Worm (Caenorhabditis elegans): ENCODE measurements around the gene Y38H6C.20.

The Y38H6C.20 gene

DNA sequence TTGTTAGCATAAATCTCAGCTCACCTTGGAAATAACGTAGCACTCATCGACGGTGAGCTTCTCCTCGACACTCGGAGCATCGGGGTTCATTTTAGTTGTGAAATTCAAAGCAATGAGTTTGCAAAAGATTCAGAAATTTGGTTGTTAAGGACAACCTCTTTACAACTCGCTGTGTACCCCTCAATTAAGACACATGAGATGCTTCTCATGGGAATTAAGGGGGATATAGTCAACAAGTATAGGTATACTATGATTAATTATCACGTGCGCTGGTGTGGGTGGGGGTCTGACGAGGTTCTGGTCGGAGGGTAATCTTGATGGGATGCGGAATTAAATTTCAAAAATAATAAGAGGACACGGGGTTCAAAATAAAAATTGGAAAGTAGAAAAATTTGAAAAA lies 50.6 kb downstream of the Y38H6C.20 start, which contains the start of gene dct-14:
dct-14 (minus strand) TSS at position 101 of the 400 bp plus-strand sequence.
- TF ChIP-seq nhr-27 (tag; optimal IDR thresholded peaks at IDR 0.05) (no peak), egl-18 (GFP tag; IDR thresholded peaks at IDR 0.05) (no peak), madf-6 (GFP tag; IDR thresholded peaks at IDR 0.05) (no peak), dpl-1 (GFP tag; optimal IDR thresholded peaks at IDR 0.05) (no peak), nfyb-1 (GFP tag; IDR thresholded peaks at IDR 0.05) (no peak), lin-40 (tag; optimal IDR thresholded peaks at IDR 0.05) (no peak)

DNA sequence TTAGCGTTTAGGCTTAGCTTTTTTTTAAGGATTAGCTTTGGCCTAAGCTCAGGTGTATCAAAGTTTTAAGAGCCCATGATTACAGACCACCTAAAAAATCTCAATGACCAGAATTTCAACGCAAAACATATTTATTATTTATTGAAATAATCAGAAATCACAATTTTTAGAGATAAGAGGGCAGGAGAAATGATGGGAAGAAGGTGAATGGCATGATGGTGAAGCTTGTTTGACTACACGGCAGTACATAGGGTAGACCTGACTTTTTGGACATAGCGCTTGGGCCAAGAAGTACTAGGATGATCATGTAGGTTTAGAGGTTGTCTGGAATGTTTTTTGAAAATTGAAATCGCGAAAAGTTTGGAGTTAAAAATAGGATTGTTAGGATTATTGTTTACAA lies 51.4 kb downstream of the Y38H6C.20 start:
- peak; percentile 23 for TF ChIP-seq nhr-80 (tag; optimal IDR thresholded peaks at IDR 0.05)
- TF ChIP-seq let-607 (tag; optimal IDR thresholded peaks at IDR 0.05) = peak in 1 of 2 experiments; percentile 12
- TF ChIP-seq unc-62 (GFP tag; optimal IDR thresholded peaks at IDR 0.05) = no peak

DNA sequence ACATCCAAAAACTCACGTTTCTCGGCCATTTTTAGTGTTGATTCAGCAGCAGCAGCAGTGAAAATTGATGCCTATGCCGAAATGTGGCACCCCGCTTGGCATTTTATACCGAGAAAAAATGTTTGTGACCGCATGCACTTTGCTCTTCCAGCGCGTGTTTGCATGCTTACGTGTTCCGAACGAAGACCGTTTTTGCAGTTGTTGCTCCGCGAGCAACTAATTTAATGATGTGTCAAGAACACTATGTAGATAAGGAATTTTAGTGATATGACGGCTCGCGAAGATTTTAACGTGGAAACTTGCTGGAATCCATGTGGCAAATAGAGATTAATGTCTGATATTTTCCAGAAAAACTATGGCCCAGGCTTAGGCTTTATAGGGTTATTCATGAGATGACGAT lies 52.0 kb downstream of the Y38H6C.20 start, which contains the start of gene dct-16:
dct-16 (minus strand) TSS at position 78 of the 400 bp plus-strand sequence.
- peak; percentile 96 for TF ChIP-seq nhr-80 (tag; optimal IDR thresholded peaks at IDR 0.05)
- TF ChIP-seq ekl-4 (GFP tag; IDR thresholded peaks at IDR 0.05) = 0 out of 2 replicates have a peak, but pooled peaks have one; percentile 36
- TF ChIP-seq Y53F4B.3 (GFP tag; IDR thresholded peaks at IDR 0.05) = no peak
- TF ChIP-seq mcd-1 (GFP tag; IDR thresholded peaks at IDR 0.05) = 0 out of 2 replicates have a peak, but pooled peaks have one; percentile 19
- TF ChIP-seq F33H1.4 (GFP tag; IDR thresholded peaks at IDR 0.05) = no peak
- peak; percentile 69; the same call in 1 of the 2 replicates for TF ChIP-seq nfyb-1 (GFP tag; IDR thresholded peaks at IDR 0.05)
- TF ChIP-seq gei-17 (GFP tag; optimal IDR thresholded peaks at IDR 0.05) = no peak
- TF ChIP-seq ztf-22 (GFP tag; optimal IDR thresholded peaks at IDR 0.05) = peak; percentile 26
- peak; percentile 37 for TF ChIP-seq atf-7 (tag; optimal IDR thresholded peaks at IDR 0.05)
- 0 out of 2 replicates have a peak, but pooled peaks have one; percentile 47 for TF ChIP-seq egl-44 (GFP tag; IDR thresholded peaks at IDR 0.05)
- TF ChIP-seq hlh-26 (GFP tag; conservative IDR thresholded peaks at IDR 0.05) = no peak
- TF ChIP-seq ztf-25 (GFP tag; IDR thresholded peaks at IDR 0.05) = no peak
- TF ChIP-seq let-607 (tag; optimal IDR thresholded peaks at IDR 0.05) = peak; percentile 95 to 97
- TF ChIP-seq lsl-1 (GFP tag; optimal IDR thresholded peaks at IDR 0.05) = no peak
- peak; percentile 44 for TF ChIP-seq nhr-90 (tag; optimal IDR thresholded peaks at IDR 0.05)
- TF ChIP-seq ztf-18 (tag; optimal IDR thresholded peaks at IDR 0.05) = no peak
- no peak for TF ChIP-seq hsf-1 (GFP tag; IDR thresholded peaks at IDR 0.05)
- TF ChIP-seq tbp1 (GFP tag; optimal IDR thresholded peaks at IDR 0.05) = peak; percentile 41

DNA sequence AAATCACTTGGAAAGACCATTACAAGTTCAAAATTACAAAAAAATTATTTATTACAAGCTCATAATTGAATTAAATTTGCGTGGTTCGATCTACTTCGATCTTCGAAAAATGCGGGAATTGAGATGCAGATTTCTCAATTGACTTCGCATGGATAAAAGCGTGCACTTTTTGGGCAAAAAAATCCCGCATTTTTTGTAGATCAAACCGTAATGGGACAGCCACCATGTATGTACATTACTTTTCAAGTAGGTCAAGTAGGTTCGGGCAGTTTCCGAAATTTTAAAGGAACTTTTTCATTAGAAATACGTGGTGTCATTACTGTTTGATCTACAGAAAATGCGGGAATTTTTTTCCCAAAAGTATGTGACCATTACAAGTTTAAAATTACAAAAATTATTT lies 53.5 kb downstream of the Y38H6C.20 start:
- TF ChIP-seq nfya-2 (GFP tag; IDR thresholded peaks at IDR 0.05) = no peak
- no peak for TF ChIP-seq aptf-2 (GFP tag; conservative IDR thresholded peaks at IDR 0.05)
- TF ChIP-seq rpc-1 (optimal IDR thresholded peaks at IDR 0.05) = no peak
- no peak for TF ChIP-seq rpc-1 (tag; optimal IDR thresholded peaks at IDR 0.05)
- TF ChIP-seq ztf-25 (GFP tag; IDR thresholded peaks at IDR 0.05) = no peak
- no peak for TF ChIP-seq mes-4 (tag; optimal IDR thresholded peaks at IDR 0.05)
- TF ChIP-seq let-607 (tag; optimal IDR thresholded peaks at IDR 0.05) = peak in 1 of 2 experiments; percentile 72
- peak; percentile 40 for TF ChIP-seq dpff-1 (tag; optimal IDR thresholded peaks at IDR 0.05)
- TF ChIP-seq efl-1 (GFP tag; optimal IDR thresholded peaks at IDR 0.05) = peak; percentile 53
- TF ChIP-seq hmg-1.2 (GFP tag; IDR thresholded peaks at IDR 0.05) = no peak; the same call in 1 of the 2 replicates
- no peak for TF ChIP-seq bed-2 (GFP tag; IDR thresholded peaks at IDR 0.05)
- TF ChIP-seq F10E7.11 (tag; optimal IDR thresholded peaks at IDR 0.05) = peak; percentile 41
- peak; percentile 21 for TF ChIP-seq athp-1 (tag; optimal IDR thresholded peaks at IDR 0.05)
- no peak for TF ChIP-seq attf-5 (GFP tag; optimal IDR thresholded peaks at IDR 0.05)
- no peak for TF ChIP-seq egrh-3 (GFP tag; IDR thresholded peaks at IDR 0.05)
- 0 out of 2 replicates have a peak, but pooled peaks have one; percentile 60 for TF ChIP-seq bed-1 (GFP tag; IDR thresholded peaks at IDR 0.05)
- no peak for TF ChIP-seq lag-1 (GFP tag; IDR thresholded peaks at IDR 0.05)
- no peak for TF ChIP-seq egl-18 (GFP tag; IDR thresholded peaks at IDR 0.05)
- TF ChIP-seq B0261.1 (tag; optimal IDR thresholded peaks at IDR 0.05) = no peak
- 0 out of 2 replicates have a peak, but pooled peaks have one; percentile 51 for TF ChIP-seq madf-3 (GFP tag; IDR thresholded peaks at IDR 0.05)
- peak; percentile 25 for TF ChIP-seq ceh-79 (tag; optimal IDR thresholded peaks at IDR 0.05)
- no peak for TF ChIP-seq fkh-3 (tag; optimal IDR thresholded peaks at IDR 0.05)
- TF ChIP-seq B0035.1 (tag; optimal IDR thresholded peaks at IDR 0.05) = peak; percentile 30
- TF ChIP-seq lin-35 (GFP tag; optimal IDR thresholded peaks at IDR 0.05) = no peak

Measured in whole organism, young adult.